Fruit fly (Drosophila melanogaster) whole organism, prepupa: ENCODE measurements around the gene CG10588.

ENCODE experiments used
- CG10631 ChIP-seq: fragments of 200-800 bp; sonication (Bioruptor generic); optimal IDR thresholded peaks from 2 replicates; lab custom pipeline; 2016; ENCODE audit warnings: missing biosample characterization, missing genetic modification characterization
- CG10669 ChIP-seq: fragments of 200-800 bp; sonication (Bioruptor generic); optimal IDR thresholded peaks from 3 replicates; lab custom pipeline; 2018; ENCODE audit warnings: missing biosample characterization, mild to moderate bottlenecking, missing genetic modification characterization, moderate library complexity
- CG11294 ChIP-seq: fragments of 200-800 bp; sonication (Bioruptor generic); IDR thresholded peaks from 2 replicates; pipeline ENCODE4 v1.3.6; 2022; ENCODE audit warnings: missing biosample characterization, missing genetic modification characterization
- CG15336 ChIP-seq: fragments of 200-800 bp; sonication (Bioruptor generic); IDR thresholded peaks from 2 replicates; pipeline ENCODE4 v1.3.6; 2022; ENCODE audit warnings: missing biosample characterization, missing genetic modification characterization
- CG3032 ChIP-seq: fragments of 200-800 bp; optimal IDR thresholded peaks from 2 replicates; lab custom pipeline; 2019; ENCODE audit warnings: missing biosample characterization, mild to moderate bottlenecking, missing genetic modification characterization, moderate library complexity
- CG32006 ChIP-seq: fragments of 200-800 bp; sonication (Bioruptor generic); optimal IDR thresholded peaks from 3 replicates; lab custom pipeline; 2017; ENCODE audit warnings: missing biosample characterization, mild to moderate bottlenecking, missing genetic modification characterization
- CG34406 ChIP-seq: fragments of 200-800 bp; sonication (Bioruptor generic); optimal IDR thresholded peaks from 3 replicates; lab custom pipeline; 2016; ENCODE audit warnings: missing biosample characterization, missing genetic modification characterization
- CG3919 ChIP-seq: fragments of 200-800 bp; sonication (Bioruptor generic); optimal IDR thresholded peaks from 3 replicates; lab custom pipeline; 2016; ENCODE audit warnings: missing biosample characterization, missing genetic modification characterization
- CG4318 ChIP-seq: fragments of 200-800 bp; sonication (Bioruptor generic); optimal IDR thresholded peaks from 3 replicates; lab custom pipeline; 2017; ENCODE audit warnings: missing biosample characterization, mild to moderate bottlenecking, missing genetic modification characterization
- CG6163 ChIP-seq: fragments of 200-800 bp; sonication (Bioruptor generic); IDR thresholded peaks from 3 replicates; pipeline ENCODE4 v1.3.6; 2022; ENCODE audit warnings: missing biosample characterization, missing genetic modification characterization
- CG6276 ChIP-seq: fragments of 200-800 bp; sonication (Bioruptor generic); optimal IDR thresholded peaks from 2 replicates; lab custom pipeline; 2017; ENCODE audit warnings: missing biosample characterization, mild to moderate bottlenecking, missing genetic modification characterization
- CG6808 ChIP-seq: fragments of 200-800 bp; sonication (Bioruptor generic); optimal IDR thresholded peaks from 3 replicates; lab custom pipeline; 2017; ENCODE audit warnings: missing biosample characterization, missing genetic modification characterization, mild to moderate bottlenecking, moderate library complexity, missing genetic modification reagents
- CG8119 ChIP-seq: fragments of 200-800 bp; sonication (Bioruptor generic); IDR thresholded peaks from 3 replicates; pipeline ENCODE4 v1.3.6; 2022; ENCODE audit warnings: missing biosample characterization, missing genetic modification characterization
- CG8319 ChIP-seq: fragments of 200-800 bp; sonication (Bioruptor generic); optimal IDR thresholded peaks from 3 replicates; lab custom pipeline; 2016; ENCODE audit warnings: missing biosample characterization, missing genetic modification characterization
- CG8632 ChIP-seq: fragments of 200-800 bp; sonication (Bioruptor generic); optimal IDR thresholded peaks from 3 replicates; lab custom pipeline; 2016; ENCODE audit warnings: missing biosample characterization, missing genetic modification characterization
- CG9139 ChIP-seq: fragments of 200-800 bp; sonication (Bioruptor generic); optimal IDR thresholded peaks from 3 replicates; lab custom pipeline; 2017; ENCODE audit warnings: missing biosample characterization, mild to moderate bottlenecking, missing genetic modification characterization
- Eip75B ChIP-seq: fragments of 200-800 bp; sonication (Bioruptor generic); optimal IDR thresholded peaks from 3 replicates; lab custom pipeline; 2016; ENCODE audit warnings: missing biosample characterization, missing genetic modification characterization
- Eip78C ChIP-seq: fragments of 200-800 bp; sonication (Bioruptor generic); peaks from one replicate; lab custom pipeline; 2016; ENCODE audit warnings: missing biosample characterization, missing genetic modification characterization
- Eip93F ChIP-seq: fragments of 200-800 bp; sonication (Bioruptor generic); optimal IDR thresholded peaks from 2 replicates; lab custom pipeline; 2016; ENCODE audit warnings: missing biosample characterization, mild to moderate bottlenecking, missing genetic modification characterization
- Ets21C ChIP-seq: fragments of 200-800 bp; sonication (Bioruptor generic); optimal IDR thresholded peaks from 3 replicates; lab custom pipeline; 2016; ENCODE audit warnings: missing biosample characterization, missing genetic modification characterization
- Ets96B ChIP-seq: fragments of 200-800 bp; optimal IDR thresholded peaks from 2 replicates; lab custom pipeline; 2019; ENCODE audit warnings: missing biosample characterization, mild to moderate bottlenecking, missing genetic modification characterization, moderate library complexity
- Gug ChIP-seq: fragments of 200-800 bp; sonication (Bioruptor generic); IDR thresholded peaks from 2 replicates; pipeline ENCODE4 v1.3.6; 2022; ENCODE audit warnings: missing biosample characterization, missing genetic modification characterization
- Hr38 ChIP-seq: sonication (Bioruptor generic); optimal IDR thresholded peaks from 2 replicates; lab custom pipeline; 2016; ENCODE audit warnings: missing biosample characterization, missing genetic modification characterization
- Hr4 ChIP-seq: fragments of 200-800 bp; sonication (Bioruptor generic); optimal IDR thresholded peaks from 3 replicates; lab custom pipeline; 2016; ENCODE audit warnings: missing biosample characterization, missing genetic modification characterization
- Lpt ChIP-seq: fragments of 200-800 bp; sonication (Bioruptor generic); optimal IDR thresholded peaks from 3 replicates; lab custom pipeline; 2016; ENCODE audit warnings: missing biosample characterization, missing genetic modification characterization
- OdsH ChIP-seq: fragments of 200-800 bp; sonication (Bioruptor generic); optimal IDR thresholded peaks from 3 replicates; lab custom pipeline; 2016; ENCODE audit warnings: missing biosample characterization, missing genetic modification characterization
- Smox ChIP-seq: fragments of 200-800 bp; sonication (Bioruptor generic); optimal IDR thresholded peaks from 3 replicates; lab custom pipeline; 2016; ENCODE audit warnings: missing biosample characterization, missing genetic modification characterization
- Sox102F ChIP-seq: fragments of 200-800 bp; sonication (Bioruptor generic); optimal IDR thresholded peaks from 2 replicates; lab custom pipeline; 2016; ENCODE audit warnings: missing biosample characterization, mild to moderate bottlenecking, missing genetic modification characterization
- Sox14 ChIP-seq: fragments of 200-800 bp; sonication (Bioruptor generic); optimal IDR thresholded peaks from 3 replicates; lab custom pipeline; 2016; ENCODE audit warnings: missing biosample characterization, missing genetic modification characterization
- achi ChIP-seq: fragments of 200-800 bp; sonication (Bioruptor generic); optimal IDR thresholded peaks from 3 replicates; lab custom pipeline; 2016; ENCODE audit warnings: missing biosample characterization, missing genetic modification characterization
- acj6 ChIP-seq: fragments of 200-800 bp; sonication (Bioruptor generic); optimal IDR thresholded peaks from 3 replicates; lab custom pipeline; 2016; ENCODE audit warnings: missing biosample characterization, missing genetic modification characterization
- dsx ChIP-seq: fragments of 200-800 bp; optimal IDR thresholded peaks from 3 replicates; lab custom pipeline; 2019; ENCODE audit warnings: missing biosample characterization, mild to moderate bottlenecking, missing genetic modification characterization, moderate library complexity; ENCODE audit not compliant: poor library complexity, severe bottlenecking
- eg ChIP-seq: fragments of 200-800 bp; sonication (Bioruptor generic); IDR thresholded peaks from 3 replicates; pipeline ENCODE4 v1.3.6; 2022; ENCODE audit warnings: missing biosample characterization, missing genetic modification characterization
- esn ChIP-seq: fragments of 200-800 bp; sonication (Bioruptor generic); optimal IDR thresholded peaks from 2 replicates; lab custom pipeline; 2016; ENCODE audit warnings: missing biosample characterization, mild to moderate bottlenecking, missing genetic modification characterization, moderate library complexity
- fd59A ChIP-seq: fragments of 200-800 bp; sonication (Bioruptor generic); optimal IDR thresholded peaks from 2 replicates; lab custom pipeline; 2017; ENCODE audit warnings: missing biosample characterization, mild to moderate bottlenecking, missing genetic modification characterization, missing genetic modification reagents
- fkh ChIP-seq: fragments of 200-800 bp; sonication (Bioruptor generic); optimal IDR thresholded peaks from 3 replicates; lab custom pipeline; 2017; ENCODE audit warnings: missing biosample characterization, mild to moderate bottlenecking, missing genetic modification characterization, moderate library complexity
- lz ChIP-seq: fragments of 200-800 bp; sonication (Bioruptor generic); optimal IDR thresholded peaks from 3 replicates; lab custom pipeline; 2016; ENCODE audit warnings: missing biosample characterization, missing genetic modification characterization
- pdm3 ChIP-seq: fragments of 200-800 bp; sonication (Bioruptor generic); optimal IDR thresholded peaks from 3 replicates; lab custom pipeline; 2016; ENCODE audit warnings: missing biosample characterization, missing genetic modification characterization
- spab ChIP-seq: fragments of 200-800 bp; sonication (Bioruptor generic); optimal IDR thresholded peaks from 2 replicates; lab custom pipeline; 2017; ENCODE audit warnings: missing biosample characterization, mild to moderate bottlenecking, missing genetic modification characterization, missing genetic modification reagents
- ss ChIP-seq, 2 experiments: fragments of 200-800 bp; sonication (Bioruptor generic); optimal IDR thresholded peaks; 2 replicates in 1 of 2; 3 replicates in 1 of 2; lab custom pipeline; 2017 to 2018; ENCODE audit warnings: mild to moderate bottlenecking in 2 of 2, missing biosample characterization in 2 of 2, missing genetic modification characterization in 2 of 2, moderate library complexity in 1 of 2
- svp ChIP-seq: fragments of 200-800 bp; sonication (Bioruptor generic); peaks from one replicate; lab custom pipeline; 2016; ENCODE audit warnings: missing biosample characterization, missing genetic modification characterization
- topi ChIP-seq: fragments of 200-800 bp; sonication (Bioruptor generic); optimal IDR thresholded peaks from 3 replicates; lab custom pipeline; 2016; ENCODE audit warnings: missing biosample characterization, missing genetic modification characterization

Gene CG10588

dm6 chr3L:20986929-20987363, 30.2 kb downstream of the CG10588 start (continued):
- TF ChIP-seq CG32006 (GFP tag; lab: Kevin White, UChicago) (peak; percentile 95), eg (GFP tag; lab: Robert Waterston, UW) (peak; percentile 57; the same call in 2 of the 3 replicates), spab (GFP tag; lab: Kevin White, UChicago) (peak; percentile 75), Eip78C (GFP tag; lab: Kevin White, UChicago) (peak; percentile 93), CG11294 (GFP tag; lab: Robert Waterston, UW) (peak; percentile 23; the same call in 1 of the 2 replicates), Lpt (GFP tag; lab: Kevin White, UChicago) (peak; percentile 76), acj6 (GFP tag; lab: Kevin White, UChicago) (peak; percentile 73), Eip75B (peak; percentile 45), achi (GFP tag; lab: Kevin White, UChicago) (peak; percentile 80), CG8632 (GFP tag; lab: Kevin White, UChicago) (peak; percentile 81), Hr38 (GFP tag; lab: Kevin White, UChicago) (no peak), CG9139 (GFP tag; lab: Kevin White, UChicago) (peak; percentile 73), Sox102F (GFP tag; lab: Kevin White, UChicago) (no peak), Ets21C (GFP tag; lab: Kevin White, UChicago) (no peak)
- TF ChIP-seq, all 60 proteins: peak for 49

dm6 chr3L:20987895-20988294, 31.2 kb downstream of the CG10588 start:
- peak; percentile 14 for TF ChIP-seq pdm3
- TF ChIP-seq Gug (GFP tag; lab: Robert Waterston, UW): 0 out of 2 replicates have a peak, but pooled peaks have one; percentile 33
- peak; percentile 54; the same call in 1 of the 3 replicates for TF ChIP-seq eg (GFP tag; lab: Robert Waterston, UW)
- no peak for TF ChIP-seq CG8319 (GFP tag; lab: Kevin White, UChicago)
- TF ChIP-seq CG6808 (GFP tag; lab: Kevin White, UChicago): peak; percentile 24
- TF ChIP-seq CG34406 (GFP tag; lab: Kevin White, UChicago): peak; percentile 17
- TF ChIP-seq CG32006 (GFP tag; lab: Kevin White, UChicago): peak; percentile 39
- TF ChIP-seq fkh (GFP tag; lab: Kevin White, UChicago): no peak
- peak; percentile 42; the same call in 1 of the 3 replicates for TF ChIP-seq CG8119
- no peak for TF ChIP-seq CG4318 (GFP tag; lab: Kevin White, UChicago)
- TF ChIP-seq esn: peak; percentile 18
- peak; percentile 1 for TF ChIP-seq Eip78C (GFP tag; lab: Kevin White, UChicago)
- TF ChIP-seq Smox (GFP tag; lab: Kevin White, UChicago): peak; percentile 16
- no peak for TF ChIP-seq Eip93F
- peak; percentile 57; the same call in 2 of the 3 replicates for TF ChIP-seq CG6163 (GFP tag; lab: Robert Waterston, UW)
- TF ChIP-seq Ets96B: peak; percentile 55
- peak; percentile 52 for TF ChIP-seq svp (GFP tag; lab: Kevin White, UChicago)
- peak; percentile 59 for TF ChIP-seq CG10631 (GFP tag; lab: Kevin White, UChicago)
- TF ChIP-seq achi (GFP tag; lab: Kevin White, UChicago): peak; percentile 49
- peak; percentile 30 for TF ChIP-seq OdsH (GFP tag; lab: Kevin White, UChicago)
- TF ChIP-seq CG6276 (GFP tag; lab: Kevin White, UChicago): no peak
- peak; percentile 30 for TF ChIP-seq CG10669 (GFP tag; lab: Kevin White, UChicago)
- peak; percentile 3 for TF ChIP-seq Sox14 (GFP tag; lab: Kevin White, UChicago)
- peak; percentile 20 for TF ChIP-seq spab (GFP tag; lab: Kevin White, UChicago)
- peak; percentile 47 for TF ChIP-seq acj6 (GFP tag; lab: Kevin White, UChicago)
- TF ChIP-seq fd59A: peak; percentile 56
- TF ChIP-seq Hr38 (GFP tag; lab: Kevin White, UChicago): no peak
- peak; percentile 0 for TF ChIP-seq lz (GFP tag; lab: Kevin White, UChicago)
- TF ChIP-seq dsx (GFP tag; lab: Kevin White, UChicago): peak; percentile 20
- peak; percentile 47 for TF ChIP-seq CG15336
- TF ChIP-seq ss (GFP tag; optimal IDR thresholded peaks at IDR 0.05; lab: Kevin White, UChicago): peak in 1 of 2 experiments; percentile 27
- no peak for TF ChIP-seq Hr4 (GFP tag; lab: Kevin White, UChicago)
- TF ChIP-seq CG3032: peak; percentile 63
- TF ChIP-seq Eip75B: peak; percentile 7
- peak; percentile 13 for TF ChIP-seq CG3919 (GFP tag; lab: Kevin White, UChicago)
- TF ChIP-seq Sox102F (GFP tag; lab: Kevin White, UChicago): no peak
- TF ChIP-seq topi (GFP tag; lab: Kevin White, UChicago): peak; percentile 13
- TF ChIP-seq, all 60 proteins: peak for 29
